Fruit fly (Drosophila melanogaster): ENCODE measurements around the gene RpL13.
A peak's percentile ranks its signal among the peaks of the same experiment; 100 is the strongest.

RpL13 gene

DNA sequence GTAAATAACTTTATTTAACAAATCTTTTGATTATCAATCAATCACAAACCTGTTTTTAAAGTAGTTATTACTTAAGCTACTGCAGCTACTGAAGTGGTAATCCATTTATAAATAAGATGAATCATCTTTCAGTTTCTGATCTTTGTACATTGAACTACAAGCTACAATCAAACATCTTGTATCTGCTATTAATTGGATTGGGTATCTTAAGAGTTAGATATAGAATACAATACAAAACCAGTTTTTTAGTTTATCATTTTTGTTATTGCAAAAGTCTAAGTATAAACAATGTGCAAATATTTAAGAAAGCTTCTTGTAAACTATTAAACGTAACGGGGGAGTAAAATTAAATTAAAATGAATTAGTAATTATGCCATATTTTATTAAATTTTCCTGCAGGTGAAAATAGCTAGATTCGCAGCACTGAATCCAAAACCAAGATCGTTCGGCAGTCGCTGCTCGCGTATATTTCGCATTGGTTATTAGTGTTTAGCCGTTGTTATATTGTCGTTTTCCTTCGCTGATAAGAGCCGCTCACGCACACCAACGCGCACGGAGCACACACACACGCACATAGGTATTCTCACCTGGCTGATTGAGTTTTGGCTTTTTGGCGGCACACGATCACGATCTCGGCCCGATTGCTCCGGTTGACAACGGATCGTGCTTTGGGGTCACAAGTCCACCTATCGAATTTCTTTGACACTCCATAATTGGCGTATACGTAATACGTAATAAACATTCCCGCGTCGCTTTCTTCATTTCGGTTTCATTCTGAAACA, 19.2 kb upstream of the RpL13 start:
- peak; percentile 28 for TF ChIP-seq noc (tag; optimal IDR thresholded peaks at IDR 0.05)

- no peak for TF ChIP-seq noc (tag; optimal IDR thresholded peaks at IDR 0.05)
These were observed 18.6 kb upstream of the RpL13 start for dm6 chr2L:9948520-9948858.

dm6 chr2L:9949178-9950062, 17.7 kb upstream of the RpL13 start:
- TF ChIP-seq noc (tag; optimal IDR thresholded peaks at IDR 0.05) = peak; percentile 80

- TF ChIP-seq noc (tag; optimal IDR thresholded peaks at IDR 0.05) = peak; percentile 95
These were observed 13.0 kb upstream of the RpL13 start, which contains the start of the genes CG13126 and CG4709 for dm6 chr2L:9954119-9954518. Gene CG13126 (minus strand): TSS chr2L:9954181. Gene CG4709 (plus strand): TSS chr2L:9954325.

DNA sequence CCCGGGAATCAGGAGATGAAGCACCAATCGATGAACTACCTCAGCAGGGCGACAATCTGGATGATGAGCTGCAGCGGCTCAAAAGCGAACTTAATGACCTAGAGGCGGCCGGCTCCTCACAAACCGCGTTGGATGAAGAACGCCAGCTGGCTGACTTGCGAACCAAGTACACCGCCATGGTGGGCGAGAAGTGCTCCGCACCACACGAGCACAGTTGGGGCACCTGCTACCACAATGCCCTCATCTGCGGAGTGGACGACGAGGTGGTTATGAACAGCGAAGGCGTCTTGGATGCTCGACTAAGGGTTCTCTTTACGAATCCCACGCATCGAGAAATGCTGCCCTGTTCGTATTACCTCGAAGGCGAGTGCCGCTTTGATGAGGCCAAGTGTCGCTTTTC, 12.4 kb upstream of the RpL13 start:
- no peak for TF ChIP-seq noc (tag; optimal IDR thresholded peaks at IDR 0.05)

DNA sequence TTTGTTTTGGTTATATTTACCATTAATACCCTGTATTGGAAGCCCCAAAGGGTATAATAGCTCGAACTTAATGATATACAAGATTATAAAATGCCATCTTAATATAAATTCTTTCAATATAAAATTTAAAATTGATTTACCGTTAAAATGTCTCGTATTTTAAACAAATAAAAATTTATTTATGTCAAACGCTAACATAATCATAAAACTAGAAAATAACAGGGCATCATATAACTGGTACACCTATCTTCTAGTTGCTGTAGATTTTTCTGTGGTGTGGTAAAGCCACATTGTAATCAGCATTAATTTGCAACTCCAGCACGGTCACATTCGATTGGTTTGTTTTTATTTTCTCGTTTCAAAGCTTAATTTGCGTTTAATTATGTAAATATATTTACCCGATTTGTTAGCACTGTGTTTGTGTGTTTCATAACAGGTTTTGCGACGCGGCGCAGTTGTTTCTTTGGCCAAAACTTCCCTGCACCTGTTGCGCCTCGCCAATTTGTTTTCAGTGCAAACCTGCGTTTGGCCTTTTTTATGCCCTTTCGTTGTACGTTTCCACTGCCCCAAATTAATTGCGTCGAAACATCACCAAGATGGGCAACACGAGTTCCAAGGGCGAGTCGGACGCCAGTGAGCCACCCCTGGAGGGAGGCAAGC, 10.0 kb upstream of the RpL13 start, which contains the start of the genes CG4658 and CG5846:
CG4658 (plus strand) TSS at position 140 of the 660 bp plus-strand sequence.
CG5846 (minus strand) TSS at position 245 of the 660 bp plus-strand sequence.
- TF ChIP-seq noc (tag; optimal IDR thresholded peaks at IDR 0.05) = peak; percentile 93

- TF ChIP-seq noc (tag; optimal IDR thresholded peaks at IDR 0.05) = no peak
These were observed 6.4 kb upstream of the RpL13 start for dm6 chr2L:9960758-9961157.

DNA sequence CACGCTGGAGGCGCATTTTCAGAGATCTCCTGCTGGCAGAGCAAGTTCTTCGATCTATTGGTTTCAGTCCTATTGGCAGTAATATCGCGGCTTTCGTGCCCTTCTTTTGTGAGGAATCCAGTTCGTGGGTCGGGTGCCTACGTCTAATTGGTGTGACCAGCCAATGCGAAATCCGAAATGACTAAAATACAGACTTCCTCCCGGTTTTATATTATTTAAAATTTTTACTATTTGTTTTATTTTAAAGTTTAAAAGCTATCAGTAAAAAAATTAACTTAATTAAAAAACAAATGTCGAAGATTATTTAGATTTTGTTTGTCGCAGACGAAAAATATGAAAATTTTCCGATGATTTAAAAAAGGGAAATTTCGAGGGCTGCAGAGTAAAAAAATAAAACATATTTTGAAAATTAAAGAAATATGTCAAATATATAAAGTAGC, 3.5 kb upstream of the RpL13 start, which contains the start of gene CG5850:
CG5850 (minus strand) TSS at position 347 of the 440 bp plus-strand sequence.
- TF ChIP-seq noc (tag; optimal IDR thresholded peaks at IDR 0.05) = no peak

- no peak for TF ChIP-seq noc (tag; optimal IDR thresholded peaks at IDR 0.05)
These were observed 1.2 kb downstream of the RpL13 start for dm6 chr2L:9968201-9968727.

DNA sequence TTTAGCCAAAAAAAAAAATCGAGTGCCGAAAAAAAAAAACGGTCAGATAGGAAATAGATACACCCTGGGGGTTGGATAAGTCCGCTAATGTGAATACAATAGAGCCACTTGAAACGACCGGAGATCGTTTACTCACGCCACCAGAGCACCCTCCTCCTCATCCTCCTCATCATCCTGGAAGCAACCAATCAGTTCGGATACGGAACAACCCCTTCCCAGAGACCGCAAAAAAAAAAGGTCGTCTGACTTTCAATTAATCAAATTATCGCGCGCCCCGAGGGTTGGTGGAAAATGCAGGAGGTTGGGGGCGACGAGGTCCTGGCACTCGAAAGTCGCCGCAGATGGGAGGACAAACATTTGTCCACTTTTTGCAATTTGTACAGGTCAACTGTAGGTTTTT, 5.5 kb downstream of the RpL13 start:
- no peak for TF ChIP-seq noc (tag; optimal IDR thresholded peaks at IDR 0.05)

DNA sequence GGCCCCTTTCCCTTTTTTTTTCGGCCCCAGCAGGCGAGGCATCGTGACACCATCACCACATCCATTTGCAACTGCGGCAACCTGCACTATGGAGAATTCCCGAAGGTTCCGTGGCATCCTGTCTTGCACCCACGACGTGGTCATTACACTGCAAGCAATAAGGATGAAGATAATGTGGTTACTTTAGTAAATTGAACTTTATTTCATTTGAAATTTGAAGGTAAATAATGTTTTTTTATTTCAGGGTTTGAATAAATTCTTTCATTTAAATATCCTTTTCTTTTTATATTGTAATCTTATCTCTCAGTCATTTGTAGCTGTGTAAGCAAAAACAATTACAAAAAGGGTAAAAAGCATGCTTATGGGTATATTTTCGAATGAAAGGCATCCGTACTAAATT, 14.7 kb downstream of the RpL13 start:
- no peak for TF ChIP-seq noc (tag; optimal IDR thresholded peaks at IDR 0.05)

dm6 chr2L:9982516-9982915, 15.4 kb downstream of the RpL13 start:
- TF ChIP-seq noc (tag; optimal IDR thresholded peaks at IDR 0.05) = no peak

DNA sequence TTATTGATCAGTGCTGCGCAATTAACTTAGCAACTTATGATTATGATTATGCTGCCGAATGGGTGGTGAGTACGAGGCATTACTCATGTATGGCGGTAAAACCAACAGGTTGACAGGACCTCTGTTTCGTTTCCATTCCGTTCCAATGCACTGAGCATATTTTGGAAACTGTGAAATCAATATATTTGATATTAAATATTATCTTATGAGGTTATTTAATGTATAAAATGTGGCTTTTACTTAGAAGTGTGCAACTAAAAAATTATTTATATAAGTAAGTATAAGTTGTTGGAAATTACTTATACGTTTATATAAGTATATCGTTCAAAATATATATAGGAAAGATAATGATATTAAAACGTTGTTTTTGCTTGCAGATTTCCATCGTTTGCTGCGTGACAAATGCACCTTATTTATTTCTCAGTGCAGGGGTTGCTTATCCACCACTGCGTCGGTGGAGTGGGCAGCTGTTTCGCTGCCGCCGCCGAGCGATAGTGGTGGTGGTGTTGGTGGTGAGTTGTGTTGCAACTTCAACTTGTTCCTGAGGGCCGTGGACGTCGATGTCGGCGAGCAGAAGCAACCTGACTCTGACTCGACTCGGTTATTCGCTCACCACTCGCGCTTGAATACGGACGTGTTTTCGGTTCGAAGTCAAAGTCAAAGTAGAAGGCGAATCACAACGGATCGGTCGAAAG, 17.1 kb downstream of the RpL13 start, which contains the start of gene bib:
bib (plus strand) TSS at position 568 of the 695 bp plus-strand sequence.
- peak; percentile 13 for TF ChIP-seq noc (tag; optimal IDR thresholded peaks at IDR 0.05)

dm6 chr2L:9986402-9987350, 19.6 kb downstream of the RpL13 start:
- no peak for TF ChIP-seq noc (tag; optimal IDR thresholded peaks at IDR 0.05)
